Fruit fly (Drosophila melanogaster): ENCODE results near the gene Wdr81.
"Not testable (repeated sequence)": the region's sequence is repeated elsewhere in the genome, so short reads cannot be mapped to it uniquely, and the experiment has no call there.

Gene Wdr81

DNA sequence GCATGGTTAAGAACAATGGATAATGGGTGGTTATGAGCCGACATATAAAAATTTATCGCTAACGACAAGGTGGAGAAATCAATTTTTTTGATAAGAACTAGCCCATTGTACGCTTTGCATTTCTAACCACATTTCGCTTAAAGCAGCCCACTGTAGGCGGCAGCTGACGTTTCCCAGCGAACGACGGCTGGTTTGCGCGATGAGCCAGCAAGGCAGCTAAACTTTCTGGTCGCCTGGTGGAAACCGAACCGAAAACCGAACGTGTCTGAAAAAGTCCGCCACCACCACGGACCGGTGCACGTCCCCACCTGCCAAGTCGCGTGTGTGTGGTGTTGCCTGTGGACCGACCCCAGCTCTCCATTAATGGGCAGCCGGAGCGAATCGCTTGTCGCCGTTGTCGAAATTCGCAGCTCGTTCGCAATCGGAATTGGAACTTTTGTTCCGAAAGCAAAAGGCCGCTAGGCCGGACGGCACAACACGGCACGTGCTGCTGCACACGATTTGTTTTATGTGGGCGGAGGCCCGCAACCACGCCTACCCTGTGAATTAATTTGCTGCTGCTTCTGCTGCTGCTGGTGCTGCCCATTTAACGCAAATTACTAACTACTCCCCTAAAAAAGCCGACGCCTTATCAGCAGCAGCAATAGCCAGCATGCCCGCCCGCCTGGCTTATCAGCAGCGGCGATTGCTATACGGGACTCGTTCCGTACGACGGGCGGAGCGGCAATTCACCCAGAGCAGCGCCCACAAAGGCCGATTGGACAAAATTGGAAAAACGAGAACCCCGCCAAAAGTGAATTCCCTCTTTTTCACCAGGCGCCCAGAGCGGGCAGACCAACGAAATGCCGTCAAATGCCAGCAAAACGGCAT is 17.6 kb downstream of the Wdr81 start (continued):
- TF ChIP-seq CG6163 (GFP tag; IDR thresholded peaks at IDR 0.05) = no peak
- peak; percentile 19 for TF ChIP-seq CG6276 (GFP tag; optimal IDR thresholded peaks at IDR 0.05)
- TF ChIP-seq Met (GFP tag; optimal IDR thresholded peaks at IDR 0.05) = peak; percentile 27
- TF ChIP-seq CG11294 (GFP tag; IDR thresholded peaks at IDR 0.05) = no peak
- TF ChIP-seq Blimp-1 (GFP tag; optimal IDR thresholded peaks at IDR 0.05) = peak; percentile 35
- TF ChIP-seq achi (GFP tag; optimal IDR thresholded peaks at IDR 0.05) = peak; percentile 35
- TF ChIP-seq topi (GFP tag; optimal IDR thresholded peaks at IDR 0.05) = peak; percentile 7
- peak; percentile 13 for TF ChIP-seq CG34406 (GFP tag; optimal IDR thresholded peaks at IDR 0.05)
- TF ChIP-seq lz (GFP tag; optimal IDR thresholded peaks at IDR 0.05) = no peak
- peak; percentile 32 for TF ChIP-seq CG16779 (tag; optimal IDR thresholded peaks at IDR 0.05)

dm6 chr2L:12002051-12002450 is 18.7 kb downstream of the Wdr81 start, which contains the start of gene Hacd1:
TSS of gene Hacd1 (minus strand) at chr2L:12002266.
- TF ChIP-seq CG3032 (tag; optimal IDR thresholded peaks at IDR 0.05) (no peak), svp (GFP tag) (peak; percentile 92)

DNA sequence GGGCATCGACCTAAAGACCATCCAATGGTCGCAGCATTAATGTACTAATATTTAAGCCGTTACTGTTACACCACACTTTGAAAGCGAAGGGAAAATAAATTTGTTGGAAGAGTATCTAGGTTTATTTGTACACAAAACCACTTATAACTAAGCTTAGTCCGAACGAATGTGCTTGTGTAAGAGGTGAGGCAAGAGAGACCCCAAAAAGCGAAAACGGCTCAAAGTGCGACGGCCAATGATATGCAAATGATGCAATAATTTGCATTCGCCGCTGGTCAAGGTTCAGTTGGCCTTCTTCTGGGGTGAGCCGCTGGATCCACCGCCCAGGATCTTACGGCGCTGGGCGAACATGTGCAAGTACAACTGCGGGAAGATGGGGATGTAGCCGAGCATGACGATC is 19.6 kb downstream of the Wdr81 start:
- TF ChIP-seq esn (GFP tag; optimal IDR thresholded peaks at IDR 0.05) = no peak
- no peak for TF ChIP-seq Hr38 (GFP tag; optimal IDR thresholded peaks at IDR 0.05)
- TF ChIP-seq CG34406 (GFP tag; optimal IDR thresholded peaks at IDR 0.05) = no peak
- peak; percentile 55 for TF ChIP-seq svp (GFP tag)
- no peak for TF ChIP-seq eg (GFP tag; IDR thresholded peaks at IDR 0.05)

DNA sequence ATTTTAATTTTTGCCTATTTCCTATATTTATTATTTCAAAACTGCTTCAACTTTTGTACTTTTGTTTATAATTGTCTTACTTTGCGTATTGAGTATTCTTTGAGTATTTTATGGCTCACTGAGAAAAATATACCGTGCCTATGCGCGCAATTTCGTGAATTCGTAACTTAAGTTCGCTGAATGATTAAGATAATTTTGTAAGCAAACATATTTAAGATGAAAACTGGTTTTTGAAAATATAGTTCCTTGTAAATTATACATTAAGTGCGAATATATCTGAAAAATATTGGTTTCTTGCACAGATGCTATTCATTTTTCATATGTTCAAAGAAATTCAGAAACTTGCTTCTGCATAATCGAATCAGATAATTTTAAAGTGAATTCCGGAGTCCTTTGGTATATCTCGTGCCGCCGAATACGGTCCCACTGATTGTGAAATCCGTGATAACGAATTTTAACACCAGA is 21.5 kb downstream of the Wdr81 start, which contains the start of the genes CG18787 and Nfs1:
Gene CG18787, minus strand, starts transcription at position 101 of the 465 bp plus-strand sequence.
Gene Nfs1, plus strand, starts transcription at position 415 of the 465 bp plus-strand sequence.
- not testable (repeated sequence) for TF ChIP-seq CG31627, Hr39, dac (GFP tag; optimal IDR thresholded peaks at IDR 0.05)

DNA sequence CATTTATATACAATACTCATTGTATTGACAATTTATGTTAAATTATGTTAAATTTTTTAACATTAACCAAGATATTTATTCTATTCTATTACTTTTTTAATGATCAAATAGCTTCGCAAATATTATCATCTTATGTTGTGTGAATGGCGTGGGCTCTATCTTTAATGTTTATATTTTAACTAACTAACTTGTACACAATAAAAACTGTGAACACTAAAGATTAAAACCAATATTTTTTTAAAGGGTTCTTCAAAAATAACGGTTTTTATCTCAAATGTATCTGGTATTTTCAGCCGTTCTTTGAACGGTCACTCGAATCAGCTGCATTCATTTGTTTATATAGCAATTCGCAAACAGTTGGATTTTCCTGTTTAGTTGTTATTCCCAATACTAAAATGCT is 24.3 kb downstream of the Wdr81 start, which contains the start of gene Ada1-1:
Gene Ada1-1, plus strand, starts transcription at position 301 of the 400 bp plus-strand sequence.
- not testable (repeated sequence) for TF ChIP-seq CG15336 (GFP tag; IDR thresholded peaks at IDR 0.05); achi (GFP tag; optimal IDR thresholded peaks at IDR 0.05); CG6792 (GFP tag; optimal IDR thresholded peaks at IDR 0.05)

- TF ChIP-seq eg (GFP tag; IDR thresholded peaks at IDR 0.05); CG3032 (tag; optimal IDR thresholded peaks at IDR 0.05); CG16779 (tag; optimal IDR thresholded peaks at IDR 0.05): not testable (repeated sequence)
Observed at dm6 chr2L:11995332-11995790, 25.4 kb downstream of the Wdr81 start, which contains the start of the genes CG18789 and Qtzl. TSS of gene CG18789 (minus strand) at chr2L:11995432. TSS of gene Qtzl (plus strand) at chr2L:11995740.

DNA sequence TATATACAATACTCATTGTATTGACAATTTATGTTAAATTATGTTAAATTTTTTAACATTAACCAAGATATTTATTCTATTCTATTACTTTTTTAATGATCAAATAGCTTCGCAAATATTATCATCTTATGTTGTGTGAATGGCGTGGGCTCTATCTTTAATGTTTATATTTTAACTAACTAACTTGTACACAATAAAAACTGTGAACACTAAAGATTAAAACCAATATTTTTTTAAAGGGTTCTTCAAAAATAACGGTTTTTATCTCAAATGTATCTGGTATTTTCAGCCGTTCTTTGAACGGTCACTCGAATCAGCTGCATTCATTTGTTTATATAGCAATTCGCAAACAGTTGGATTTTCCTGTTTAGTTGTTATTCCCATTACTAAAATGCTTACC is 28.2 kb downstream of the Wdr81 start, which contains the start of gene Ada1-2:
Gene Ada1-2, plus strand, starts transcription at position 301 of the 400 bp plus-strand sequence.
- not testable (repeated sequence) for TF ChIP-seq CG8119 (GFP tag; IDR thresholded peaks at IDR 0.05); ss (GFP tag; optimal IDR thresholded peaks at IDR 0.05); achi (GFP tag; optimal IDR thresholded peaks at IDR 0.05)

dm6 chr2L:11990458-11991065 is 30.2 kb downstream of the Wdr81 start, which contains the start of gene escl:
TSS of gene escl (plus strand) at chr2L:11990927.
- TF ChIP-seq CG4318 (GFP tag; optimal IDR thresholded peaks at IDR 0.05) (no peak), esn (GFP tag; optimal IDR thresholded peaks at IDR 0.05) (peak; percentile 3), fkh (GFP tag; optimal IDR thresholded peaks at IDR 0.05) (peak; percentile 78), Sox14 (GFP tag; optimal IDR thresholded peaks at IDR 0.05) (peak; percentile 66), CG1621 (tag; optimal IDR thresholded peaks at IDR 0.05) (peak; percentile 18), CG6808 (GFP tag; optimal IDR thresholded peaks at IDR 0.05) (no peak), dsx (GFP tag; optimal IDR thresholded peaks at IDR 0.05; ENCODE audit: poor library complexity, severe bottlenecking) (peak; percentile 5), CG8119 (GFP tag; IDR thresholded peaks at IDR 0.05) (no peak), svp (GFP tag) (no peak)
